Worm (Caenorhabditis elegans): ENCODE data around the gene F23A7.4.

The F23A7.4 gene

DNA sequence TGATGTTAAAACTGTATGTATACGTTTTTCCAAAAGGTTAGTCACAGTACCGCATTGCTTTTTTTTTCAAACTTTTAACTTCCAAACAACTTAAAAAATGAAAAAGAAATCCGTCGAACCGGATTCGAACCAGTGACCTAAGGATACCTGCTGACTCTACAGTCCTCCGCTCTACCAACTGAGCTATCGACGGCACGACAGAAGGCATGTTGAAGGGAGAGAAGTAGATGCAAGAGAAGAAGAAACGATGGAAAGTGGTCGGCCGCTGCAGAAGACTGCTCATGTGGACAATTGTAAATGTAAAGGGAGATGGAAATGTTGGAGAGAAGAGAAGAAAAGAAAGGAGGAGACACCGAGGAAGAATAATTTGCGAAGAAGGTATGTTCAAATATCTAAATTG is 2.7 kb upstream of the F23A7.4 start (continued):
- TF ChIP-seq mxl-3 (GFP tag; optimal IDR thresholded peaks at IDR 0.05) = peak; percentile 75
- peak; percentile 99 for TF ChIP-seq egl-43 (GFP tag; IDR thresholded peaks at IDR 0.05)
- TF ChIP-seq nhr-48 (tag; optimal IDR thresholded peaks at IDR 0.05) = peak; percentile 76
- peak; percentile 87 for TF ChIP-seq lin-29 (GFP tag; IDR thresholded peaks at IDR 0.05)
- TF ChIP-seq sdz-12 (GFP tag; optimal IDR thresholded peaks at IDR 0.05) = peak; percentile 45
- TF ChIP-seq daf-12 (tag; optimal IDR thresholded peaks at IDR 0.05) = no peak
- peak; percentile 17 for TF ChIP-seq attf-4 (tag; optimal IDR thresholded peaks at IDR 0.05)
- peak; percentile 96 for TF ChIP-seq saeg-2 (GFP tag; IDR thresholded peaks at IDR 0.05)
- TF ChIP-seq T20F7.1 (GFP tag; optimal IDR thresholded peaks at IDR 0.05) = peak; percentile 80
- TF ChIP-seq nhr-76 (tag; optimal IDR thresholded peaks at IDR 0.05) = no peak
- TF ChIP-seq madf-9 (GFP tag; conservative IDR thresholded peaks at IDR 0.05) = peak; percentile 91
- peak; percentile 31 for TF ChIP-seq snpc-4 (tag; optimal IDR thresholded peaks at IDR 0.05)
- no peak for TF ChIP-seq pqm-1 (tag; optimal IDR thresholded peaks at IDR 0.05)
- TF ChIP-seq tra-1 (GFP tag; IDR thresholded peaks at IDR 0.05) = peak; percentile 93
- TF ChIP-seq nhr-77 (tag; optimal IDR thresholded peaks at IDR 0.05) = peak; percentile 82
- TF ChIP-seq daf-8 (GFP tag; IDR thresholded peaks at IDR 0.05) = 0 out of 2 replicates have a peak, but pooled peaks have one; percentile 66
- TF ChIP-seq Y48G9A.11 (GFP tag; IDR thresholded peaks at IDR 0.05) = peak; percentile 77
- no peak for TF ChIP-seq aly-2 (tag; optimal IDR thresholded peaks at IDR 0.05)
- TF ChIP-seq Y105C5A.15 (GFP tag; IDR thresholded peaks at IDR 0.05) = peak; percentile 96
- TF ChIP-seq arid-1 (GFP tag; conservative IDR thresholded peaks at IDR 0.05) = peak; percentile 85
- peak; percentile 99 for TF ChIP-seq aha-1 (tag)
- TF ChIP-seq daf-19 (GFP tag; conservative IDR thresholded peaks at IDR 0.05) = peak; percentile 85
- peak; percentile 91 to 92 for TF ChIP-seq daf-16 (GFP tag; optimal IDR thresholded peaks at IDR 0.05)
- TF ChIP-seq daf-16 (tag; optimal IDR thresholded peaks at IDR 0.05) = peak; percentile 77
- TF ChIP-seq zfp-2 (tag; optimal IDR thresholded peaks at IDR 0.05) = peak; percentile 52
- peak; percentile 95 for TF ChIP-seq nhr-102 (tag; optimal IDR thresholded peaks at IDR 0.05)
- peak; percentile 85 for TF ChIP-seq hlh-11 (tag; optimal IDR thresholded peaks at IDR 0.05)
- TF ChIP-seq unc-62 (GFP tag; optimal IDR thresholded peaks at IDR 0.05 in 1 of 2) = peak; percentile 2 to 59
- no peak for TF ChIP-seq unc-62 (tag; optimal IDR thresholded peaks at IDR 0.05)
- TF ChIP-seq ztf-11 (tag; optimal IDR thresholded peaks at IDR 0.05) = no peak
- peak; percentile 86 for TF ChIP-seq dmd-9 (GFP tag; IDR thresholded peaks at IDR 0.05)
- peak; percentile 87 for TF ChIP-seq F10B5.3 (tag; optimal IDR thresholded peaks at IDR 0.05)
- TF ChIP-seq lin-13 (GFP tag; optimal IDR thresholded peaks at IDR 0.05) = peak; percentile 80
- TF ChIP-seq nhr-111 (GFP tag; optimal IDR thresholded peaks at IDR 0.05) = peak; percentile 66
- peak; percentile 67 for TF ChIP-seq jun-1 (tag; optimal IDR thresholded peaks at IDR 0.05)
- TF ChIP-seq spr-3 (GFP tag; optimal IDR thresholded peaks at IDR 0.05) = peak; percentile 78
- TF ChIP-seq zip-2 (tag; optimal IDR thresholded peaks at IDR 0.05) = peak; percentile 89
- peak; percentile 99 for TF ChIP-seq hmg-1.1 (GFP tag; IDR thresholded peaks at IDR 0.05)
- peak; percentile 86 for TF ChIP-seq lin-38 (GFP tag; IDR thresholded peaks at IDR 0.05)
- peak; percentile 48 for TF ChIP-seq unc-130 (GFP tag; optimal IDR thresholded peaks at IDR 0.05)
- peak; percentile 93 for TF ChIP-seq mep-1 (tag; optimal IDR thresholded peaks at IDR 0.05)
- TF ChIP-seq F37D6.2 (tag; optimal IDR thresholded peaks at IDR 0.05) = peak; percentile 93
- no peak for TF ChIP-seq tag-97 (GFP tag; IDR thresholded peaks at IDR 0.05)
- peak; percentile 98 for TF ChIP-seq pha-4 (GFP tag; IDR thresholded peaks at IDR 0.05)
- no peak for TF ChIP-seq pha-4 (tag; optimal IDR thresholded peaks at IDR 0.05)
- TF ChIP-seq ZK337.2 (GFP tag; IDR thresholded peaks at IDR 0.05) = peak; percentile 90
- peak in 1 of 2 experiments; percentile 28 for TF ChIP-seq mdl-1 (tag; optimal IDR thresholded peaks at IDR 0.05)
- peak; percentile 88 for TF ChIP-seq snpc-1.2 (GFP tag; IDR thresholded peaks at IDR 0.05)
- TF ChIP-seq ctbp-1 (GFP tag; IDR thresholded peaks at IDR 0.05) = peak; percentile 96
- TF ChIP-seq ceh-20 (GFP tag; IDR thresholded peaks at IDR 0.05) = peak; percentile 93
- peak; percentile 97 for TF ChIP-seq vab-7 (GFP tag; IDR thresholded peaks at IDR 0.05)
- no peak for TF ChIP-seq skn-1 (tag; optimal IDR thresholded peaks at IDR 0.05)
- peak; percentile 55 for TF ChIP-seq nhr-237 (tag; optimal IDR thresholded peaks at IDR 0.05)

Data from whole organism, L4 larva.